Fruit fly (Drosophila melanogaster) whole organism, embryonic: ENCODE measurements around the gene CG34303.

Experiments
- CG12769 ChIP-seq: fragments of 200-800 bp; sonication (Bioruptor generic); optimal IDR thresholded peaks from 2 replicates; lab custom pipeline; 2019; ENCODE audit warnings: missing biosample characterization, mild to moderate bottlenecking, missing genetic modification characterization, moderate library complexity
- CG17802 ChIP-seq: fragments of 200-800 bp; sonication (Bioruptor generic); optimal IDR thresholded peaks from 2 replicates; lab custom pipeline; 2018; ENCODE audit warnings: missing biosample characterization, mild to moderate bottlenecking, missing genetic modification characterization, moderate library complexity
- CG5180 ChIP-seq: fragments of 200-800 bp; sonication (Bioruptor generic); optimal IDR thresholded peaks from 3 replicates; lab custom pipeline; 2017; ENCODE audit warnings: missing biosample characterization, missing genetic modification characterization, mild to moderate bottlenecking, moderate library complexity, missing genetic modification reagents
- Tbp ChIP-seq: fragments of >200 bp; optimal IDR thresholded peaks from 2 replicates; lab custom pipeline; 2018; ENCODE audit warnings: missing biosample characterization, missing genetic modification characterization
- az2 ChIP-seq: fragments of 200-800 bp; sonication (Bioruptor generic); optimal IDR thresholded peaks from 3 replicates; lab custom pipeline; 2016; ENCODE audit warnings: missing biosample characterization, missing genetic modification characterization
- ci ChIP-seq: fragments of 200-800 bp; sonication (Bioruptor generic); IDR thresholded peaks from 3 replicates; pipeline ENCODE4 v1.3.6; 2022; ENCODE audit warnings: missing biosample characterization, missing genetic modification characterization
- crol ChIP-seq: fragments of 200-800 bp; sonication (Bioruptor generic); IDR thresholded peaks from 2 replicates; pipeline ENCODE4 v1.3.6; 2022; ENCODE audit warnings: missing biosample characterization, missing genetic modification characterization
- sc ChIP-seq, 3 experiments: fragments of >200 bp in 2 of 3; fragments of 200-800 bp in 1 of 3; sonication (Bioruptor generic) in 1 of 3; optimal IDR thresholded peaks; 2 replicates in 2 of 3; 3 replicates in 1 of 3; lab custom pipeline; 2017; ENCODE audit warnings: mild to moderate bottlenecking in 1 of 3, missing biosample characterization in 1 of 3, missing genetic modification characterization in 1 of 3, missing genetic modification reagents in 1 of 3
- sens ChIP-seq: fragments of 200-800 bp; sonication (Bioruptor generic); peaks from one replicate; lab custom pipeline; 2016; ENCODE audit warnings: missing biosample characterization, missing genetic modification characterization
- sr ChIP-seq: fragments of 200-800 bp; sonication (Bioruptor generic); IDR thresholded peaks from 3 replicates; pipeline ENCODE4 v1.3.6; 2022; ENCODE audit warnings: missing biosample characterization, missing genetic modification characterization

The CG34303 gene

DNA sequence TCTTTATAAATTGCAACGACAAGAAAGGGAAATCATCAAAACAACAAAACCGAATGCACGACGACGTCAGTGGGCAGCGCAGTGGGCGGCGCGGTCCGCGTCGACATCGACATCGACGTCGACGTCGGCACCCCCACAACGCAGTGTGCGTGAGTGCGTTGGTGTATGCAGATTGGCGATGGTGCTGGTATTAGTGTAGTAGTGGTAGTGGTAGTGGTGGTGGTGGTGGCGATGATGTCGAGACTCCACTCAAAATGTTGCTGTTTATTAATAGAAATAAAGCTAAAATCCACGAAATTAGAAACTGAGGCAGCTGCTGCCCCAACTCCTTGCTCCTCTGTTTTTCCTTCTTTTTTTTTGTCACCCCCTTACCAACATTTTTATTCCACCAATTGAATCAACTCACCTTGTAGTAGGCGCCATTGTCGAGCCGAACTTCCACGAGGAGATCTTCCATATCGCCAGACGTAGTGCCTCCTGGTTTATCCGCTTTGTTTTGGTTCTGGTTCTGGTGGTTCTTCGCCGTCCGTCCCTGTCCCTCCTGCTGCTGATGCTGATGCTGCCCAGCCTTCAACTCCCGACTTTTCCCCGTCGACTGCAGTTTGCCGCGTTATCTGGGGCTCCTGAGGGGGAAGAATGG is 43.3 kb downstream of the CG34303 start (continued):
- no peak for TF ChIP-seq sc (optimal IDR thresholded peaks at IDR 0.05; lab: Kevin White, UChicago)
- TF ChIP-seq sc (GFP tag; optimal IDR thresholded peaks at IDR 0.05; lab: Kevin White, UChicago), result no peak
- no peak for TF ChIP-seq Tbp (GFP tag; lab: Kevin White, UChicago)
- TF ChIP-seq az2, result no peak
- no peak for TF ChIP-seq CG5180

DNA sequence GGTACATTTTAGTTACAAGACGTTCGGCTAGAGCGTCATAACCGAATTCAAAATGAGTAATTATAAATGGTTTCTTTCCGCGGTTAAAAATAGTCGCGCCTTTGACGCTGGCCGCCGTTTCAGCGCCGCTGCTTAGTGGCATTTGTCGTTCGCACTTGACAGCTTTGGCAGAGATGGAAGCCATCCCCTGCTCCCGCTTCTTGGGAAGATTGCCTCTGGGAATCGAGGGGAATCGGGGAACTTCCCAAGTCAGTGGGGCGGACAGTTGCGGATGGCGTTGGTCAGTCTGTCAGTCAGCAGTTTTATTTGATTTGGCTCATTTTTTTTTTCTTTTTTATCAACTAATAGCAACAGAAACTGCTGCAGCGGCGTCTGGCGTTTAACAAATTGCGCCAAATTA is 44.9 kb downstream of the CG34303 start:
- TF ChIP-seq sr (GFP tag; lab: Robert Waterston, UW), result no peak
- peak; percentile 58 for TF ChIP-seq CG12769
- TF ChIP-seq sens (GFP tag; lab: Kevin White, UChicago), result peak; percentile 64
- 0 out of 2 replicates have a peak, but pooled peaks have one; percentile 22 for TF ChIP-seq crol (GFP tag; lab: Robert Waterston, UW)
- no peak for TF ChIP-seq CG17802 (tag; lab: Kevin White, UChicago)
- TF ChIP-seq ci (GFP tag; lab: Robert Waterston, UW), result 0 out of 3 replicates have a peak, but pooled peaks have one; percentile 15
- TF ChIP-seq, all 482 proteins: peak for 4
